Worm (Caenorhabditis elegans): Measurements from ENCODE around the gene C06H5.13.
A peak's percentile ranks its signal among the peaks of the same experiment; 100 is the strongest.
"Not testable (repeated sequence)": the region's sequence is repeated elsewhere in the genome, so short reads cannot be mapped to it uniquely, and the experiment has no call there.

The C06H5.13 gene

ce11 chrV:17896736-17897353, 701 bp downstream of the C06H5.13 start, which contains the start of gene fbxa-156:
Gene fbxa-156 (minus strand): TSS chrV:17896786.
- TF ChIP-seq hnd-1 (tag; optimal IDR thresholded peaks at IDR 0.05) = no peak
- TF ChIP-seq hmg-4 (GFP tag; optimal IDR thresholded peaks at IDR 0.05) = no peak

- TF ChIP-seq ceh-13 (GFP tag; optimal IDR thresholded peaks at IDR 0.05); ama-1 (optimal IDR thresholded peaks at IDR 0.05); sea-1 (GFP tag; conservative IDR thresholded peaks at IDR 0.05): not testable (repeated sequence)
Measured at ce11 chrV:17894485-17894884, 3.1 kb downstream of the C06H5.13 start, which contains the start of gene C06H5.12. Gene C06H5.12 (plus strand): TSS chrV:17894785.

- not testable (repeated sequence) for TF ChIP-seq F13C5.2 (tag; optimal IDR thresholded peaks at IDR 0.05); hmbx-1 (tag; optimal IDR thresholded peaks at IDR 0.05); pes-1 (GFP tag; IDR thresholded peaks at IDR 0.05)
Measured at ce11 chrV:17893959-17894358, 3.6 kb downstream of the C06H5.13 start, which contains the start of gene C06H5.11. Gene C06H5.11 (minus strand): TSS chrV:17894059.

- TF ChIP-seq ets-7 (tag; optimal IDR thresholded peaks at IDR 0.05) = no peak
- TF ChIP-seq aly-1 (tag; optimal IDR thresholded peaks at IDR 0.05) = no peak
- TF ChIP-seq hmbx-1 (tag; optimal IDR thresholded peaks at IDR 0.05) = no peak
- no peak for TF ChIP-seq tra-4 (tag; optimal IDR thresholded peaks at IDR 0.05)
- no peak for TF ChIP-seq ama-1 (optimal IDR thresholded peaks at IDR 0.05)
- no peak for TF ChIP-seq hmg-4 (GFP tag; optimal IDR thresholded peaks at IDR 0.05)
- no peak for TF ChIP-seq pes-1 (GFP tag; IDR thresholded peaks at IDR 0.05)
- TF ChIP-seq hnd-1 (tag; optimal IDR thresholded peaks at IDR 0.05) = no peak
- TF ChIP-seq ceh-13 (GFP tag; optimal IDR thresholded peaks at IDR 0.05) = no peak
- TF ChIP-seq sea-1 (GFP tag; conservative IDR thresholded peaks at IDR 0.05) = no peak
- no peak for TF ChIP-seq flt-1 (GFP tag; IDR thresholded peaks at IDR 0.05)
- TF ChIP-seq ceh-36 (tag; optimal IDR thresholded peaks at IDR 0.05) = no peak
- TF ChIP-seq scrt-1 (GFP tag; IDR thresholded peaks at IDR 0.05) = no peak
- TF ChIP-seq tbx-37 (GFP tag; conservative IDR thresholded peaks at IDR 0.05) = no peak
- no peak for TF ChIP-seq tbx-11 (GFP tag; IDR thresholded peaks at IDR 0.05)
- no peak for TF ChIP-seq B0310.2 (tag; optimal IDR thresholded peaks at IDR 0.05)
Measured at ce11 chrV:17891317-17891716, 6.2 kb downstream of the C06H5.13 start.

ce11 chrV:17888939-17889338, 8.6 kb downstream of the C06H5.13 start, which contains the start of gene C06H5.6:
Gene C06H5.6 (minus strand): TSS chrV:17888984.
- TF ChIP-seq tbx-37 (GFP tag; conservative IDR thresholded peaks at IDR 0.05) (no peak), pes-1 (GFP tag; IDR thresholded peaks at IDR 0.05) (no peak), ama-1 (optimal IDR thresholded peaks at IDR 0.05) (no peak), sea-1 (GFP tag; conservative IDR thresholded peaks at IDR 0.05) (no peak), tbx-11 (GFP tag; IDR thresholded peaks at IDR 0.05) (no peak), hmg-4 (GFP tag; optimal IDR thresholded peaks at IDR 0.05) (no peak), ceh-36 (tag; optimal IDR thresholded peaks at IDR 0.05) (no peak), scrt-1 (GFP tag; IDR thresholded peaks at IDR 0.05) (no peak), ceh-13 (GFP tag; optimal IDR thresholded peaks at IDR 0.05) (no peak), ets-7 (tag; optimal IDR thresholded peaks at IDR 0.05) (no peak), hmbx-1 (tag; optimal IDR thresholded peaks at IDR 0.05) (no peak), B0310.2 (tag; optimal IDR thresholded peaks at IDR 0.05) (no peak), F13C5.2 (tag; optimal IDR thresholded peaks at IDR 0.05) (no peak), tra-4 (tag; optimal IDR thresholded peaks at IDR 0.05) (no peak), flt-1 (GFP tag; IDR thresholded peaks at IDR 0.05) (no peak), aly-1 (tag; optimal IDR thresholded peaks at IDR 0.05) (no peak), hnd-1 (tag; optimal IDR thresholded peaks at IDR 0.05) (no peak)

- TF ChIP-seq B0310.2 (tag; optimal IDR thresholded peaks at IDR 0.05) = no peak
- no peak for TF ChIP-seq aly-1 (tag; optimal IDR thresholded peaks at IDR 0.05)
- peak; percentile 43 for TF ChIP-seq F13C5.2 (tag; optimal IDR thresholded peaks at IDR 0.05)
- no peak for TF ChIP-seq flt-1 (GFP tag; IDR thresholded peaks at IDR 0.05)
Measured at ce11 chrV:17871049-17871448, 26.5 kb downstream of the C06H5.13 start, which contains the start of gene phf-14. Gene phf-14 (plus strand): TSS chrV:17871393.

ce11 chrV:17870569-17870968, 27.0 kb downstream of the C06H5.13 start, which contains the start of gene csn-1:
Gene csn-1 (minus strand): TSS chrV:17870651.
- no peak for TF ChIP-seq ama-1 (optimal IDR thresholded peaks at IDR 0.05)
- no peak for TF ChIP-seq hnd-1 (tag; optimal IDR thresholded peaks at IDR 0.05)
- no peak for TF ChIP-seq ets-7 (tag; optimal IDR thresholded peaks at IDR 0.05)
- TF ChIP-seq scrt-1 (GFP tag; IDR thresholded peaks at IDR 0.05) = no peak
- no peak for TF ChIP-seq flt-1 (GFP tag; IDR thresholded peaks at IDR 0.05)
- no peak for TF ChIP-seq tra-4 (tag; optimal IDR thresholded peaks at IDR 0.05)
- no peak for TF ChIP-seq pes-1 (GFP tag; IDR thresholded peaks at IDR 0.05)
- no peak for TF ChIP-seq aly-1 (tag; optimal IDR thresholded peaks at IDR 0.05)
- no peak for TF ChIP-seq hmbx-1 (tag; optimal IDR thresholded peaks at IDR 0.05)

ce11 chrV:17865309-17865708, 32.2 kb downstream of the C06H5.13 start, which contains the start of gene Y59A8A.8:
Gene Y59A8A.8 (plus strand): TSS chrV:17865609.
- not testable (repeated sequence) for TF ChIP-seq hmbx-1 (tag; optimal IDR thresholded peaks at IDR 0.05); hnd-1 (tag; optimal IDR thresholded peaks at IDR 0.05); sea-1 (GFP tag; conservative IDR thresholded peaks at IDR 0.05)

ce11 chrV:17859519-17859918, 38.0 kb downstream of the C06H5.13 start:
- TF ChIP-seq B0310.2 (tag; optimal IDR thresholded peaks at IDR 0.05) = no peak
